Fruit fly (Drosophila melanogaster): ENCODE results near the gene Cep135.

DNA sequence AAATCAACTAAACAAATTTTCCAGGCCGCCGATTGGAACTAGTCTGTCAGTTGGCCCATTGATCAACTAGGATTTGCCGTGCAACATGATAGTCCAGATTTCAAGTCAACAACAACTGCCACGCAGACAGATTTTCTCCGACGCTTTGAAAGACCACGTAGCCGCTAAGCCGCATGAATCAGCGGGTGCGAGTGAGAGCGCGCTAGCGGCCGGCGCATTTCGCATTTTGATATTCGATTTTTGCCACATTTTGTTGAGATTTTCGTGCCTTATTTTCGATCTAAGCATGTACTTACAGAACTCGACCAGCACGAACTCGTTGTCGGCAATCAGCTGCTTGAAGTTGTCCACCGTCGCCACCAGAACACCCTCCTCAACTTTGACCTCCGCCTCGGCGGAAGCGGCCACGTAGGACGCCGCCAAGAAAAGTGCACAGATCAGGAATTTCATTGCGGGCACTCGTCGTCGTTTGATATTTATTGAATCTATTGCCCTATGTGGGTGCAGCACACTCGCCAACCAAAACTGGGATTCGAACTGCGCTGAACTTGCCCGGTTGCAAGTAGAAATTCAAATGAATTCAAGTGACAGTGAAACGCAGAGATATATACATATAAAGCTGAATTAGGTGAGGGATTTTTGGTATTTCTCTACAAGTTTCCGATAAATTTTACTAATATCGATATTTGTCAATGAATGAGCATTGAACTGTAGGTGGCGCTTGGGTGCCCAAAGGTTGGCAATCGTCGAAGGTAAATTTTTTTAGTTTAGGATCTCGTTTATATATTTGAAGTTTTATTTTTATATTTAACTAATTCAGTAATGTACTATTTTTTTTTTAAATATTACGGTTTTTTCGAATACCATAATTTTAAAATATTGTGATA lies 25.7 kb downstream of the Cep135 start, which contains the start of gene Pdi:
- no peak for TF ChIP-seq h (optimal IDR thresholded peaks at IDR 0.05)
- no peak for TF ChIP-seq Myc (optimal IDR thresholded peaks at IDR 0.05)
- no peak for TF ChIP-seq ttk (optimal IDR thresholded peaks at IDR 0.05)
- no peak for TF ChIP-seq psq (optimal IDR thresholded peaks at IDR 0.05)
- TF ChIP-seq insv (optimal IDR thresholded peaks at IDR 0.05) = no peak
